Worm (Caenorhabditis elegans): ENCODE measurements around the gene K02E10.4.

DNA sequence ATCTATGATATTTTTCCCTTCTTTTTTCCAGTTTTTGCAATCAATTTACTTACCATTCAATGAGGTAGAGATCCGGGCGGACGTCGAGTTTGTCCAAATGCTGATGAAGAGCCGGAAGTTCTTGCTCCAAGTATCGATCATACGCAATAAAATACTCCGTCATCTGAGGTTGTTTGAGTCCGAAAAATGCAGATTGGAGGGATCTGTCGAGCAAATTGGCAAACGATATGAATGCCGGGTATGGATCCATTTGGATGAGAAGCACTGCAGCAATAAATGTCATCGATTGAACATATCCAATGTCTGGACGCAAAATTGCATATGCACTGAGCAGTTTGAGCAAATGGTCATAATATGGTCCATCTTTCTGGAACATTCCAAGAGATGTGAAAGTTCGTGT is 44.1 kb downstream of the K02E10.4 start:
- TF ChIP-seq unc-55 (GFP tag; optimal IDR thresholded peaks at IDR 0.05) (no peak), elt-2 (tag; optimal IDR thresholded peaks at IDR 0.05) (no peak), nfya-1 (tag; optimal IDR thresholded peaks at IDR 0.05) (no peak), T23F11.4 (GFP tag; optimal IDR thresholded peaks at IDR 0.05) (no peak), pqm-1 (tag; optimal IDR thresholded peaks at IDR 0.05) (no peak), ttx-3 (tag; optimal IDR thresholded peaks at IDR 0.05) (no peak), ref-2 (tag; optimal IDR thresholded peaks at IDR 0.05) (no peak), sdc-2 (tag; optimal IDR thresholded peaks at IDR 0.05) (no peak), che-1 (tag; optimal IDR thresholded peaks at IDR 0.05) (no peak), lim-6 (tag; optimal IDR thresholded peaks at IDR 0.05) (no peak), pha-2 (tag; optimal IDR thresholded peaks at IDR 0.05) (no peak), ceh-48 (tag; optimal IDR thresholded peaks at IDR 0.05) (no peak)

All from whole organism, late embryonic.